Worm (Caenorhabditis elegans) whole organism, young adult: Measurements from ENCODE around the gene lon-8.
A peak's percentile ranks its signal among the peaks of the same experiment; 100 is the strongest.

ENCODE experiments used
- C06A6.2 ChIP-seq: fragments of 200-800 bp; sonication (Bioruptor generic); conservative IDR thresholded peaks from 2 replicates; pipeline ENCODE4 v1.3.6; 2022; ENCODE audit warnings: missing genetic modification characterization, missing compliant biosample characterization
- Y53F4B.3 ChIP-seq: fragments of 200-800 bp; sonication (Bioruptor generic); IDR thresholded peaks from 2 replicates; pipeline ENCODE4 v1.3.6; 2022; ENCODE audit warnings: missing genetic modification reagents, missing genetic modification characterization, missing compliant biosample characterization
- Y53G8AR.9 ChIP-seq: fragments of 200-800 bp; sonication (Bioruptor generic); conservative IDR thresholded peaks from 2 replicates; pipeline ENCODE4 v1.3.6; 2022; ENCODE audit warnings: missing genetic modification reagents, missing genetic modification characterization, missing compliant biosample characterization
- ZK185.1 ChIP-seq: sonication (generic microtip); optimal IDR thresholded peaks from 2 replicates; lab custom pipeline; 2016; ENCODE audit warnings: mild to moderate bottlenecking, missing genetic modification characterization, missing compliant biosample characterization; ENCODE audit not compliant: poor library complexity, severe bottlenecking
- aptf-2 ChIP-seq: fragments of 200-800 bp; sonication (Bioruptor generic); conservative IDR thresholded peaks from 2 replicates; pipeline ENCODE4 v1.3.6; 2022; ENCODE audit warnings: missing genetic modification reagents, missing genetic modification characterization, missing compliant biosample characterization
- atf-7 ChIP-seq: sonication (generic microtip); optimal IDR thresholded peaks from 2 replicates; lab custom pipeline; 2017; ENCODE audit warnings: mild to moderate bottlenecking, missing genetic modification characterization, missing compliant biosample characterization
- ceh-58 ChIP-seq: fragments of 200-800 bp; sonication (Bioruptor generic); IDR thresholded peaks from 2 replicates; pipeline ENCODE4 v1.3.6; 2022; ENCODE audit warnings: missing genetic modification characterization, missing compliant biosample characterization
- efl-1 ChIP-seq: fragments of 150-350 bp; optimal IDR thresholded peaks from 2 replicates; lab custom pipeline; 2014; ENCODE audit warnings: missing biosample characterization, missing genetic modification reagents, missing genetic modification characterization
- him-1 ChIP-seq: sonication (generic microtip); optimal IDR thresholded peaks from 2 replicates; lab custom pipeline; 2016; ENCODE audit warnings: missing genotype, missing genetic modification reagents, missing genetic modification characterization, missing compliant biosample characterization
- madf-6 ChIP-seq: fragments of 200-800 bp; sonication (Bioruptor generic); IDR thresholded peaks from 2 replicates; pipeline ENCODE4 v1.3.6; 2022; ENCODE audit warnings: missing genetic modification reagents, missing genetic modification characterization, missing compliant biosample characterization
- mel-28 ChIP-seq: sonication (generic microtip); optimal IDR thresholded peaks from 2 replicates; lab custom pipeline; 2016; ENCODE audit warnings: borderline replicate concordance, mild to moderate bottlenecking, missing genetic modification characterization, missing compliant biosample characterization
- pha-4 ChIP-seq: fragments of 150-350 bp; sonication (generic microtip); optimal IDR thresholded peaks from 2 replicates; lab custom pipeline; 2014; ENCODE audit warnings: missing biosample characterization, missing genetic modification reagents, missing genetic modification characterization
- sea-2 ChIP-seq: fragments of 200-800 bp; sonication (Bioruptor generic); IDR thresholded peaks from 2 replicates; pipeline ENCODE4 v1.3.6; 2022; ENCODE audit warnings: missing genetic modification characterization, missing compliant biosample characterization
- ztf-25 ChIP-seq: fragments of 200-800 bp; sonication (Bioruptor generic); IDR thresholded peaks from 2 replicates; pipeline ENCODE4 v1.3.6; 2022; ENCODE audit warnings: missing genetic modification reagents, missing genetic modification characterization, missing compliant biosample characterization

DNA sequence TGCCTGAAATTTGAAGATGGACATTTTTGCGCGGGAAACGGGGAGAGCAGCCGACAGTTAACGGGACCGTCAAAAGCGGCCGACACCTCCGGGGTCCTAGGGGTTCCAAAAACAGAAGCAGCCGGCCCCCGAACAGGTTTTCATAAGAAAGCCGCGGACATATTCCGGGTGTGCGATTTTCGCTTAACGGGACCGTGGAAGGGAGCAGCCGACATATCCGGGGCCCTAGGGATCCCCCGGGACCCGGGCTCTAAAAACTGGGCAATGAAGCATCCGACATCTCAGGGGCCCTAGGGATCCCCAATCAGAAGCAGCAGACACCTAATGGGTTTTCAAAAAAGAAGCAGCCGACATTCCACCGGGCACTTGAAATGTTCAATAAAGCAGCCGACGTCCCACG, 38.7 kb downstream of the lon-8 start:
- TF ChIP-seq atf-7 (tag; lab: Kevin White, UChicago): no peak
- TF ChIP-seq efl-1 (GFP tag; lab: Kevin White, UChicago): no peak
- TF ChIP-seq pha-4 (tag; lab: Kevin White, UChicago): no peak
- no peak for TF ChIP-seq ztf-25 (GFP tag; lab: Robert Waterston, UW)
- TF ChIP-seq madf-6 (GFP tag; lab: Robert Waterston, UW): no peak
- TF ChIP-seq ceh-58 (GFP tag; lab: Robert Waterston, UW): 0 out of 2 replicates have a peak, but pooled peaks have one; percentile 68
- no peak for TF ChIP-seq Y53G8AR.9
- TF ChIP-seq C06A6.2 (GFP tag; lab: Robert Waterston, UW): no peak
- no peak for TF ChIP-seq aptf-2 (GFP tag; lab: Robert Waterston, UW)
- no peak for TF ChIP-seq sea-2 (GFP tag; lab: Robert Waterston, UW)
- TF ChIP-seq mel-28: no peak
- TF ChIP-seq ZK185.1 (tag; lab: Kevin White, UChicago): no peak
- TF ChIP-seq Y53F4B.3 (GFP tag; lab: Robert Waterston, UW): no peak
- no peak for TF ChIP-seq him-1 (tag; lab: Kevin White, UChicago)
